Fruit fly (Drosophila melanogaster): ENCODE results near the gene MED28.

The MED28 gene

dm6 chr3R:25445546-25446400 is 31.0 kb upstream of the MED28 start (continued):
- peak; percentile 88 for TF ChIP-seq CG1621 (tag; optimal IDR thresholded peaks at IDR 0.05)
- peak; percentile 95 for TF ChIP-seq CG15336 (GFP tag; IDR thresholded peaks at IDR 0.05)
- TF ChIP-seq Eip75B (GFP tag; optimal IDR thresholded peaks at IDR 0.05) = peak; percentile 90
- TF ChIP-seq CG8319 (GFP tag; optimal IDR thresholded peaks at IDR 0.05) = peak; percentile 76
- peak; percentile 90 for TF ChIP-seq CG6792 (GFP tag; optimal IDR thresholded peaks at IDR 0.05)
- peak; percentile 82 for TF ChIP-seq Sox15 (GFP tag; optimal IDR thresholded peaks at IDR 0.05)
- TF ChIP-seq CG8632 (GFP tag; optimal IDR thresholded peaks at IDR 0.05) = peak; percentile 82
- peak; percentile 86 for TF ChIP-seq spab (GFP tag; optimal IDR thresholded peaks at IDR 0.05)
- TF ChIP-seq CG6808 (GFP tag; optimal IDR thresholded peaks at IDR 0.05) = peak; percentile 80
- peak; percentile 80 for TF ChIP-seq CG16779 (tag; optimal IDR thresholded peaks at IDR 0.05)
- TF ChIP-seq CG32006 (GFP tag; optimal IDR thresholded peaks at IDR 0.05) = peak; percentile 94
- peak; percentile 82 for TF ChIP-seq CG31627 (GFP tag; optimal IDR thresholded peaks at IDR 0.05)
- TF ChIP-seq pdm3 (GFP tag; optimal IDR thresholded peaks at IDR 0.05) = peak; percentile 91
- TF ChIP-seq CG11294 (GFP tag; IDR thresholded peaks at IDR 0.05) = peak; percentile 77; the same call in 1 of the 2 replicates
- TF ChIP-seq fd59A (GFP tag; optimal IDR thresholded peaks at IDR 0.05) = peak; percentile 83
- peak; percentile 84 for TF ChIP-seq CG3032 (tag; optimal IDR thresholded peaks at IDR 0.05)
- peak; percentile 91 for TF ChIP-seq CG6163 (GFP tag; IDR thresholded peaks at IDR 0.05)
- peak; percentile 83 for TF ChIP-seq CG6276 (GFP tag; optimal IDR thresholded peaks at IDR 0.05)
- TF ChIP-seq topi (GFP tag; optimal IDR thresholded peaks at IDR 0.05) = peak; percentile 84
- no peak for TF ChIP-seq fkh (GFP tag; optimal IDR thresholded peaks at IDR 0.05)
- peak; percentile 90 for TF ChIP-seq CG10669 (GFP tag; optimal IDR thresholded peaks at IDR 0.05)
- TF ChIP-seq salr (GFP tag; optimal IDR thresholded peaks at IDR 0.05) = peak; percentile 77 to 87
- peak; percentile 71 to 82 for TF ChIP-seq ss (GFP tag; optimal IDR thresholded peaks at IDR 0.05)
- TF ChIP-seq eg (GFP tag; IDR thresholded peaks at IDR 0.05) = peak; percentile 91
- TF ChIP-seq dsx (GFP tag; optimal IDR thresholded peaks at IDR 0.05; ENCODE audit: poor library complexity, severe bottlenecking) = peak; percentile 87
- TF ChIP-seq CG7368 (GFP tag; optimal IDR thresholded peaks at IDR 0.05) = peak; percentile 65
- peak; percentile 91 for TF ChIP-seq svp (GFP tag)
- TF ChIP-seq OdsH (GFP tag; optimal IDR thresholded peaks at IDR 0.05) = peak; percentile 91
- TF ChIP-seq Blimp-1 (GFP tag; optimal IDR thresholded peaks at IDR 0.05) = no peak
- peak; percentile 90 for TF ChIP-seq achi (GFP tag; optimal IDR thresholded peaks at IDR 0.05)
- no peak for TF ChIP-seq Eip93F (GFP tag; optimal IDR thresholded peaks at IDR 0.05)

DNA sequence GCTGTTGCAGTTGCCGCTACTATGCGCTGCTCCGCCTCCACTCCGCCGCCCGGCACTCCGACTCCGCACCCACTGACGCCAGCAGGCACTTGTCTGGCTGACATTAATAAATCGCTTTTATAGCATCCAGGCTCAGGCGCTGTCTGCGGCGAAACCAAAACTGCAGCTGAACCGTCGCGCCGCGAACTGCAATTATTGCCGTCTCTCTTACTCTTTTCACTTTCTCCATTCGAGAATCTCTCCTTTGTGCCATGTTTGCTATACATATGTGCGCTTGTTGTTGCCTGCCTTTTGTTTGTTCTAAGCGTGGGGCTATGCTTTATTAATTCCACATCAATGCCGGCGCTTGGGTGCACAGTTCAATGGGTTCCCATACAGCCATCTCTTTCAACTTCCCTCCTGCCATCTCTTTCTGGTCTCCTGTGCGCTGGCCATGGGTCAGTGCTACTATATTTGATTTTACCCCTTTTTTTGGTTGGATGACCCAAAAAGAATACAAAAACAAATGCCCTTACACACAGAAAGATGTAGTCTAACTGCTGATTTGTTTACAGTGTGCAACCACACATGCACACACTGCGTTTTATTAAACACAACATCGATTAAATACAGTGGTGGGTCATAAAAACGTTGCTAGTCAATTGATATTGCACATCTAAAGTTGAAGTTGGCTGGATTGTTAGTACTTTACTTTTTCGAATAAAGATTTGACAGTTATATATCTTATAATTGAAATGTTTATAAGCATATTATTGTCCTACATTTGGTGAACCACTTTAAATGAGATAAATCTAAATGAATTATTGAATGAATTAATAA is 30.1 kb upstream of the MED28 start:
- TF ChIP-seq pdm3 (GFP tag; optimal IDR thresholded peaks at IDR 0.05) (peak; percentile 3), Smox (GFP tag; optimal IDR thresholded peaks at IDR 0.05) (no peak), CG9139 (GFP tag; optimal IDR thresholded peaks at IDR 0.05) (no peak), Ets96B (tag; optimal IDR thresholded peaks at IDR 0.05) (no peak), CG3919 (GFP tag; optimal IDR thresholded peaks at IDR 0.05) (no peak), vri (GFP tag; optimal IDR thresholded peaks at IDR 0.05) (no peak), Hr4 (GFP tag; optimal IDR thresholded peaks at IDR 0.05) (peak; percentile 2), svp (GFP tag) (peak; percentile 41), Blimp-1 (GFP tag; optimal IDR thresholded peaks at IDR 0.05) (peak; percentile 58), fkh (GFP tag; optimal IDR thresholded peaks at IDR 0.05) (peak; percentile 24), Sox102F (GFP tag; optimal IDR thresholded peaks at IDR 0.05) (no peak), CG32006 (GFP tag; optimal IDR thresholded peaks at IDR 0.05) (peak; percentile 19)

Data from whole organism, prepupa.